Fruit fly (Drosophila melanogaster): ENCODE measurements around the gene Frq1.

Frq1 gene

DNA sequence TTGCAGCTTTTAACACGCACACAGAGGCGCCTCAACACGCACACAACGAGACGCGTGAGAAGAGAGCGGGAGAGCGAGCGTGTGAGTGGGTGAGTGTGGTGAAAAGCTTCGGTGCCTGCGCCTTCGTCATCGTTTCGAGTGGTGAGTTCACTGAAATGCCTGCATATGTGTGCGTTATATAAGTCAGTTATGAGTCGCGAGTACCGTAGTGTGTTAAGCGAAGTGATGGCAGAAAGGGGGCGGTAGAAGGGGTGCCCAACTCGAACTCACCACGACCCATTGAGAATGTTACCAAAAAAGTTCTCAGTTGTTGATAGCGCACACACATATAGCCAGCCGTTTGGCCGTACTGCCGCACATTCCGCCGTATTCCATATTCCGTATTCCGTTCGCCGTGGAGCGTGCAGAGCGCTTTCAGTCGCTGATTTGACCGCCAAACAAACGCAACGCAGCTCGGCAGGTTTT is at the start of gene Frq1:
Gene Frq1 (plus strand): TSS at position 415 of the 465 bp plus-strand sequence.
- TF ChIP-seq CG32121 (GFP tag; IDR thresholded peaks at IDR 0.05) = no peak
- no peak for TF ChIP-seq CG4496 (GFP tag; IDR thresholded peaks at IDR 0.05)
- no peak for TF ChIP-seq rn (GFP tag; IDR thresholded peaks at IDR 0.05)
- TF ChIP-seq D1 (tag; optimal IDR thresholded peaks at IDR 0.05) = no peak
- no peak for TF ChIP-seq fd96Ca (GFP tag; IDR thresholded peaks at IDR 0.05)
- TF ChIP-seq gl (tag; optimal IDR thresholded peaks at IDR 0.05) = no peak
- TF ChIP-seq CG8301 (tag; optimal IDR thresholded peaks at IDR 0.05) = no peak

DNA sequence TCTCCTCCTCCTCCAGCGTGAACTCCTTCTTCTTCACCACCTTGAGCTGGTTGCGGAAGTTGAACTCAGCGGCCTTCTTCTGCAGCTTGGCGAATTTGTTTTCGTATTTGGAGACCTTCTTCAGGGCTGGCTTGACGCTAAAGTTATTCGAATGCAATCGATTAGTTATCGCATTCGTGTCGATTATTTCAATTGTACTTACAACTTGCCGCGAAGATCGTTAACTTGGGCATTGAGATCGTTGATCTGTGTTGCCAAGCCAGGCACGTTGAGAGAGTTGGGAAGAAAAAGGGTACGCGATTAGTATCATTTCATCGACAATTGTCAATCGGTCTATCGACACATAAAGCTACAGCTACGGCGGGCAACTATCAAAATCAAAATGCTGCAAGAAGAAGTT is 48.5 kb upstream of the Frq1 start:
- TF ChIP-seq Snoo (tag; optimal IDR thresholded peaks at IDR 0.05) (no peak), gl (tag; optimal IDR thresholded peaks at IDR 0.05) (no peak), Pif1A (GFP tag; optimal IDR thresholded peaks at IDR 0.05) (no peak), EcR (GFP tag; optimal IDR thresholded peaks at IDR 0.05) (no peak), D1 (tag; optimal IDR thresholded peaks at IDR 0.05) (no peak), CG9948 (tag; optimal IDR thresholded peaks at IDR 0.05) (no peak), CG14655 (GFP tag; optimal IDR thresholded peaks at IDR 0.05) (no peak)

DNA sequence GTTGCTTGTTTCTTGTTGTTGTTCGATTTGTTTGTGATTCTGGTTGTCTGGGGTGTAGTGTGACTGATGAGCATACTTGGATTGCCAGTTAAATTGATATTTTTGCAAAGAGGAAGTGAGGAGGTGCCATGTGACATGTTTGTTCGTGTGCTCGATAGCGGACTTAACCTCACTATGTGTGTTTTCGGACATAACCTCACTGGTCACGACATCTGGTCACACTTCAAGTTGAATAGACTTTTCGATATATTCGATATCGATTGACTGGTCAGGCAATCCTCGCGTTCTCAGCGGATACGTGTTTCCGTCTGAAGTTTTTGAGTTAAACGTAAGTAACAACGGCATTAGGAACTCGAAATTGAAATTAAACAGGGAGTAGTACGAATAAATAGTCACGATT is 46.5 kb upstream of the Frq1 start:
- TF ChIP-seq CG8301 (tag; optimal IDR thresholded peaks at IDR 0.05) (no peak), CG12605 (GFP tag; IDR thresholded peaks at IDR 0.05) (no peak), CG14655 (GFP tag; optimal IDR thresholded peaks at IDR 0.05) (no peak), CG10348 (GFP tag; IDR thresholded peaks at IDR 0.05) (no peak), CG13204 (GFP tag; optimal IDR thresholded peaks at IDR 0.05) (no peak), Snoo (tag; optimal IDR thresholded peaks at IDR 0.05) (no peak), CG15710 (tag; optimal IDR thresholded peaks at IDR 0.05) (no peak)

- no peak for TF ChIP-seq D1 (tag; optimal IDR thresholded peaks at IDR 0.05)
- no peak for TF ChIP-seq Pif1B (GFP tag; optimal IDR thresholded peaks at IDR 0.05)
- TF ChIP-seq fd96Ca (GFP tag; IDR thresholded peaks at IDR 0.05) = no peak
- no peak for TF ChIP-seq CG12605 (GFP tag; IDR thresholded peaks at IDR 0.05)
- no peak for TF ChIP-seq CG8301 (tag; optimal IDR thresholded peaks at IDR 0.05)
- no peak for TF ChIP-seq Ets98B (GFP tag; IDR thresholded peaks at IDR 0.05)
- TF ChIP-seq CG13204 (GFP tag; optimal IDR thresholded peaks at IDR 0.05) = no peak
These were observed 40.4 kb upstream of the Frq1 start for dm6 chrX:18114770-18115169.

DNA sequence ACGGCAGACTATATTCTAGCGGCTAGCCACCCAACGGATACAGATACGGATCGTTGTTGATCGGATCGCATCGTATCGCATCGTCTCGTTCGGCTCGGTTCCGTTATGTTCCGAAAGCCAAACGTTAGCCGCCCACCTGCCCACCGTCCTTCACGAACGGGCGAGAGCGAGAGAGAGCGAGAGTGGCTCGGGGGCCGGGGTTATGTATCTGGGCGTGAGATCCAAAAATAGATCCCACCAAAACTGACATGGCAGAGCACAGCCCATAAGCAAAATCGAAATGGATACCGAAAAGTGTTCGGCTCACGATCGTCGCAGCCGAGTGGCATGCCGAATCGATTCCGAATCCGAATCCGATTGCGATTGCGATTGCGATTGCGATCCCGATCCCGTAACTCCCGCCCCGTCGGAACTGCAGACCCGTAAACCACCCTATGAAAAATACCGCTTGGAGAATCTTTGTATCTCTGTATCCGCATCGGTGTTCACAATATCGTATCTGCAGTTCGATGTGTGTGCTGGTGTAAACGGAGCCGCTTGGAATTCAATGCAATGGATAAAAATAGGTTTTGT is 38.3 kb upstream of the Frq1 start, which contains the start of gene wupA:
Gene wupA (minus strand): TSS at position 112 of the 573 bp plus-strand sequence.
- TF ChIP-seq D1 (tag; optimal IDR thresholded peaks at IDR 0.05) (no peak), CG17806 (tag; optimal IDR thresholded peaks at IDR 0.05) (no peak), EcR (GFP tag; optimal IDR thresholded peaks at IDR 0.05) (no peak), CG4496 (GFP tag; IDR thresholded peaks at IDR 0.05) (no peak), Snoo (tag; optimal IDR thresholded peaks at IDR 0.05) (no peak), CG14655 (GFP tag; optimal IDR thresholded peaks at IDR 0.05) (no peak), CG32121 (GFP tag; IDR thresholded peaks at IDR 0.05) (no peak), CG13204 (GFP tag; optimal IDR thresholded peaks at IDR 0.05) (no peak), CG10348 (GFP tag; IDR thresholded peaks at IDR 0.05) (no peak)

DNA sequence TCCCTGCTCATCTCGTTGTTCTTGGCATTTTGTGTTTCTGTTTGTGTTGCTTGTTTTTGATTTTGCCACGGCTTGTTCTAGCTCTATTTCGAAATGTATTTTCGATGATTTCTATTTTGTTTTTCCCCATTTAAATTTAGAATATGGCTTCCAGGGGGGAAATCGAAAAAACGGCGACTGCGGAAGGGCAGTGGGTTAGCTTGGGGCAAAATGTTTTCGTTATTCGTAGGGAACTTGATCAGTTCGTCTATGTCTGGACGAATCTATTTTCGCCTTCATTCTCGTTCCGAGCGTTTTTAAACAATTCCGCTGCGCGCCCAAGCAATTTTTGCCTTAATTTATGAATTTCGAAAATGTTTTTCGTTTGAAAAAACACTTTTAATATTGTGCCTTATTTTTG is 36.6 kb upstream of the Frq1 start:
- TF ChIP-seq CG15710 (tag; optimal IDR thresholded peaks at IDR 0.05) = no peak
- no peak for TF ChIP-seq D1 (tag; optimal IDR thresholded peaks at IDR 0.05)
- TF ChIP-seq rn (GFP tag; IDR thresholded peaks at IDR 0.05) = no peak
- TF ChIP-seq Snoo (tag; optimal IDR thresholded peaks at IDR 0.05) = no peak
- TF ChIP-seq EcR (GFP tag; optimal IDR thresholded peaks at IDR 0.05) = no peak
- TF ChIP-seq CG4496 (GFP tag; IDR thresholded peaks at IDR 0.05) = no peak
- TF ChIP-seq CG34367 (tag; optimal IDR thresholded peaks at IDR 0.05) = no peak
- TF ChIP-seq CG12605 (GFP tag; IDR thresholded peaks at IDR 0.05) = no peak

dm6 chrX:18125520-18125919 is 29.6 kb upstream of the Frq1 start:
- TF ChIP-seq rn (GFP tag; IDR thresholded peaks at IDR 0.05) (no peak), fd96Ca (GFP tag; IDR thresholded peaks at IDR 0.05) (no peak), CG13204 (GFP tag; optimal IDR thresholded peaks at IDR 0.05) (no peak), CG8159 (tag; optimal IDR thresholded peaks at IDR 0.05) (no peak), CG9948 (tag; optimal IDR thresholded peaks at IDR 0.05) (no peak), Pif1B (GFP tag; optimal IDR thresholded peaks at IDR 0.05) (no peak), Ets98B (GFP tag; IDR thresholded peaks at IDR 0.05) (no peak), Pif1A (GFP tag; optimal IDR thresholded peaks at IDR 0.05) (no peak), CG32121 (GFP tag; IDR thresholded peaks at IDR 0.05) (no peak), CG12605 (GFP tag; IDR thresholded peaks at IDR 0.05) (no peak), gl (tag; optimal IDR thresholded peaks at IDR 0.05) (no peak), CG14655 (GFP tag; optimal IDR thresholded peaks at IDR 0.05) (no peak), CG34367 (tag; optimal IDR thresholded peaks at IDR 0.05) (no peak)

DNA sequence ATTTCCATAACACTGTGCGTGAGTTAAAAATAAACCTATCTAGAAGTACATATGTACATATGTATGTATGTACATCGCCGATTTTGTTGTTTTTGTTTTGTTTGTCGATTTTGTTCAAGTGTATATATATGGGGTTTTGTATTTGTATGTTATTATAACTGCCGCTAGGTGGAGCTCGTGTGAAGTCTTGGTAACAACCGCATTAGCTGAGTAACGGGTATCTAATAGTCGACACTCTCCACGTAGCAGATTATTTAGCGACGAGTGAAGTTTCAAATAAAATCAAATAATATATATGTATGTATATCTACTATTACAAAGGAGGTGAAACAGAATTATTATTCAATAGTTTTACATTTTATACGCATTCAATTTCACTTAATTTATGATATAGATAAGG is 25.9 kb upstream of the Frq1 start:
- TF ChIP-seq D1 (tag; optimal IDR thresholded peaks at IDR 0.05) = no peak
- TF ChIP-seq CG14655 (GFP tag; optimal IDR thresholded peaks at IDR 0.05) = no peak
- TF ChIP-seq CG8159 (tag; optimal IDR thresholded peaks at IDR 0.05) = no peak
- no peak for TF ChIP-seq CG10348 (GFP tag; IDR thresholded peaks at IDR 0.05)
- TF ChIP-seq Ets98B (GFP tag; IDR thresholded peaks at IDR 0.05) = no peak
- TF ChIP-seq gl (tag; optimal IDR thresholded peaks at IDR 0.05) = no peak
- no peak for TF ChIP-seq Snoo (tag; optimal IDR thresholded peaks at IDR 0.05)
